Fruit fly (Drosophila melanogaster) whole organism, prepupa: Measurements from ENCODE around the gene CG31454.

Experiments
- CG11902 ChIP-seq: fragments of 200-800 bp; sonication (Bioruptor generic); optimal IDR thresholded peaks from 3 replicates; lab custom pipeline; 2016; ENCODE audit warnings: missing biosample characterization, missing genetic modification characterization
- CG16779 ChIP-seq: fragments of 200-800 bp; sonication (Bioruptor generic); optimal IDR thresholded peaks from 3 replicates; lab custom pipeline; 2017; ENCODE audit warnings: missing biosample characterization, mild to moderate bottlenecking, missing genetic modification characterization
- CG3032 ChIP-seq: fragments of 200-800 bp; optimal IDR thresholded peaks from 2 replicates; lab custom pipeline; 2019; ENCODE audit warnings: missing biosample characterization, mild to moderate bottlenecking, missing genetic modification characterization, moderate library complexity
- CG3919 ChIP-seq: fragments of 200-800 bp; sonication (Bioruptor generic); optimal IDR thresholded peaks from 3 replicates; lab custom pipeline; 2016; ENCODE audit warnings: missing biosample characterization, missing genetic modification characterization
- Lpt ChIP-seq: fragments of 200-800 bp; sonication (Bioruptor generic); optimal IDR thresholded peaks from 3 replicates; lab custom pipeline; 2016; ENCODE audit warnings: missing biosample characterization, missing genetic modification characterization
- achi ChIP-seq: fragments of 200-800 bp; sonication (Bioruptor generic); optimal IDR thresholded peaks from 3 replicates; lab custom pipeline; 2016; ENCODE audit warnings: missing biosample characterization, missing genetic modification characterization

- TF ChIP-seq Lpt (GFP tag; lab: Kevin White, UChicago) = no peak
- no peak for TF ChIP-seq CG3032 (tag; lab: Kevin White, UChicago)
- no peak for TF ChIP-seq CG11902 (GFP tag; lab: Kevin White, UChicago)
- no peak for TF ChIP-seq CG16779 (tag; lab: Kevin White, UChicago)
- TF ChIP-seq achi (GFP tag; lab: Kevin White, UChicago) = no peak
- TF ChIP-seq CG3919 (GFP tag; lab: Kevin White, UChicago) = no peak
Measured at dm6 chr3R:8512922-8513321, 8.5 kb upstream of the CG31454 start, which contains the start of gene Or85c.
